Worm (Caenorhabditis elegans): ENCODE data around the gene Y73B6BL.12.

DNA sequence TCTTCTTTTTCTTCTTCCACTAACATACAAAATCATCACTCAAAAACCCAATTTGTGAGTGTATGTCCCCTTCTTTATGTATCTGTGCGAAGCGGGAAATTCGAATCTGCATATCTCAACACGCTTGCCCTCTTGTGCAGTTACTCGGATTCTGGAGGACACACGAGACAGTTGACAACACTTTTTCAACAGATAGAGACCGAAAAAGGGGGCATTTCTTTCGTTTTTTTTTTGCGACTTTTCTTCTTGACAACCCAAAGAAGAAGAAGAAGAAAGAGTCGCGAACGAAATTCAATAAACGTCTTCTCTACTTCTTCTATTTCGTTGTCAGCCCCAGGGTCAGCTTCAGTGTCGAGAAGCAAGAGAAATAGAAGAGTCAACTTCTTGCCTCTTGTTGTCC, 48.8 kb upstream of the Y73B6BL.12 start:
- TF ChIP-seq B0310.2 (tag; optimal IDR thresholded peaks at IDR 0.05): no peak
- TF ChIP-seq flt-1 (GFP tag; IDR thresholded peaks at IDR 0.05): no peak
- TF ChIP-seq tbx-37 (GFP tag; conservative IDR thresholded peaks at IDR 0.05): no peak
- no peak for TF ChIP-seq ama-1 (optimal IDR thresholded peaks at IDR 0.05)
- TF ChIP-seq hnd-1 (tag; optimal IDR thresholded peaks at IDR 0.05): no peak
- no peak for TF ChIP-seq ets-7 (tag; optimal IDR thresholded peaks at IDR 0.05)
- no peak for TF ChIP-seq F13C5.2 (tag; optimal IDR thresholded peaks at IDR 0.05)
